Worm (Caenorhabditis elegans) whole organism, mixed stage, embryonic: ENCODE results near the gene H35B03.1.

ENCODE experiments used
- bed-3 ChIP-seq: fragments of 200-800 bp; sonication (Bioruptor generic); optimal IDR thresholded peaks from 3 replicates; lab custom pipeline; 2018; ENCODE audit warnings: mild to moderate bottlenecking, missing genetic modification characterization, moderate library complexity, missing compliant biosample characterization
- blmp-1 ChIP-seq: fragments of 150-350 bp; optimal IDR thresholded peaks from 2 replicates; lab custom pipeline; 2014; ENCODE audit warnings: missing biosample characterization, missing genetic modification characterization
- ceh-39 ChIP-seq: fragments of 150-350 bp; optimal IDR thresholded peaks from 2 replicates; lab custom pipeline; 2014; ENCODE audit warnings: missing biosample characterization, missing genetic modification characterization
- ceh-43 ChIP-seq: fragments of 200-800 bp; sonication (Bioruptor generic); optimal IDR thresholded peaks from 2 replicates; lab custom pipeline; 2018; ENCODE audit warnings: mild to moderate bottlenecking, missing genetic modification characterization, moderate library complexity, missing compliant biosample characterization
- ceh-83 ChIP-seq: fragments of 200-800 bp; sonication (Bioruptor generic); optimal IDR thresholded peaks from 2 replicates; lab custom pipeline; 2018; ENCODE audit warnings: mild to moderate bottlenecking, missing genetic modification characterization, missing compliant biosample characterization
- cnd-1 ChIP-seq: fragments of 200-800 bp; sonication (Bioruptor generic); optimal IDR thresholded peaks from 2 replicates; lab custom pipeline; 2018; ENCODE audit warnings: mild to moderate bottlenecking, missing genetic modification characterization, missing compliant biosample characterization
- drap-1 ChIP-seq: fragments of 200-800 bp; sonication (Bioruptor generic); optimal IDR thresholded peaks from 3 replicates; lab custom pipeline; 2018; ENCODE audit warnings: mild to moderate bottlenecking, missing genetic modification characterization, missing compliant biosample characterization
- elt-1 ChIP-seq: sonication (generic microtip); optimal IDR thresholded peaks from 2 replicates; lab custom pipeline; 2017; ENCODE audit warnings: missing genetic modification characterization, mild to moderate bottlenecking, missing compliant biosample characterization, antibody characterized with exemption, moderate library complexity, borderline replicate concordance; ENCODE audit not compliant: insufficient read depth
- elt-3 ChIP-seq: fragments of 150-350 bp; optimal IDR thresholded peaks from 2 replicates; lab custom pipeline; 2014; ENCODE audit warnings: missing biosample characterization, missing genetic modification characterization
- flh-1 ChIP-seq: fragments of 200-800 bp; sonication (Bioruptor generic); optimal IDR thresholded peaks from 2 replicates; lab custom pipeline; 2018; ENCODE audit warnings: mild to moderate bottlenecking, missing genetic modification characterization, moderate library complexity, missing compliant biosample characterization
- ham-2 ChIP-seq: fragments of 200-800 bp; sonication (Bioruptor generic); optimal IDR thresholded peaks from 2 replicates; lab custom pipeline; 2018; ENCODE audit warnings: mild to moderate bottlenecking, missing genetic modification characterization, missing compliant biosample characterization
- hlh-1 ChIP-seq: fragments of 150-350 bp; optimal IDR thresholded peaks from 2 replicates; lab custom pipeline; 2014; ENCODE audit warnings: missing biosample characterization, missing genetic modification reagents, missing genetic modification characterization
- lin-13 ChIP-seq: fragments of 150-350 bp; optimal IDR thresholded peaks from 2 replicates; lab custom pipeline; 2014; ENCODE audit warnings: missing biosample characterization, missing genetic modification characterization
- lin-32 ChIP-seq: fragments of 200-800 bp; sonication (Bioruptor generic); optimal IDR thresholded peaks from 2 replicates; lab custom pipeline; 2018; ENCODE audit warnings: mild to moderate bottlenecking, missing genetic modification characterization, missing compliant biosample characterization
- mab-5 ChIP-seq: fragments of 150-350 bp; optimal IDR thresholded peaks from 2 replicates; lab custom pipeline; 2014; ENCODE audit warnings: missing biosample characterization, missing genetic modification characterization
- mls-2 ChIP-seq: sonication (generic microtip); optimal IDR thresholded peaks from 2 replicates; lab custom pipeline; 2016; ENCODE audit warnings: mild to moderate bottlenecking, missing genetic modification characterization, moderate library complexity, missing compliant biosample characterization
- nhr-12 ChIP-seq: fragments of 150-350 bp; optimal IDR thresholded peaks from 2 replicates; lab custom pipeline; 2014; ENCODE audit warnings: missing biosample characterization, missing genetic modification characterization
- nhr-2 ChIP-seq: fragments of 150-350 bp; optimal IDR thresholded peaks from 2 replicates; lab custom pipeline; 2014; ENCODE audit warnings: missing biosample characterization, missing genetic modification characterization
- nhr-237 ChIP-seq: fragments of 150-350 bp; optimal IDR thresholded peaks from 2 replicates; lab custom pipeline; 2014; ENCODE audit warnings: missing biosample characterization, missing genetic modification characterization
- nhr-28 ChIP-seq: fragments of 150-350 bp; optimal IDR thresholded peaks from 2 replicates; lab custom pipeline; 2014; ENCODE audit warnings: missing biosample characterization, missing genetic modification characterization
- pha-4 ChIP-seq: fragments of 150-350 bp; optimal IDR thresholded peaks from 2 replicates; lab custom pipeline; 2018; ENCODE audit warnings: missing biosample characterization, missing genetic modification reagents, missing genetic modification characterization
- sem-2 ChIP-seq: fragments of 200-800 bp; sonication (Bioruptor generic); optimal IDR thresholded peaks from 2 replicates; lab custom pipeline; 2018; ENCODE audit warnings: mild to moderate bottlenecking, missing genetic modification characterization, missing compliant biosample characterization
- snpc-4 ChIP-seq: fragments of 150-350 bp; optimal IDR thresholded peaks from 2 replicates; lab custom pipeline; 2014; ENCODE audit warnings: missing biosample characterization, missing genetic modification characterization
- sptf-1 ChIP-seq: sonication (generic microtip); optimal IDR thresholded peaks from 2 replicates; lab custom pipeline; 2017; ENCODE audit warnings: mild to moderate bottlenecking, missing genetic modification characterization, moderate library complexity, missing compliant biosample characterization
- unc-39 ChIP-seq: fragments of 150-350 bp; optimal IDR thresholded peaks from 2 replicates; lab custom pipeline; 2014; ENCODE audit warnings: missing biosample characterization, missing genetic modification characterization
- unc-62 ChIP-seq: fragments of 150-350 bp; optimal IDR thresholded peaks from 2 replicates; lab custom pipeline; 2014; ENCODE audit warnings: missing biosample characterization, missing genetic modification reagents, missing genetic modification characterization
- zip-8 ChIP-seq: fragments of 150-350 bp; optimal IDR thresholded peaks from 2 replicates; lab custom pipeline; 2014; ENCODE audit warnings: missing biosample characterization, missing genetic modification characterization
- ztf-11 ChIP-seq: fragments of 150-350 bp; optimal IDR thresholded peaks from 2 replicates; lab custom pipeline; 2014; ENCODE audit warnings: missing biosample characterization, missing genetic modification characterization

H35B03.1 gene

DNA sequence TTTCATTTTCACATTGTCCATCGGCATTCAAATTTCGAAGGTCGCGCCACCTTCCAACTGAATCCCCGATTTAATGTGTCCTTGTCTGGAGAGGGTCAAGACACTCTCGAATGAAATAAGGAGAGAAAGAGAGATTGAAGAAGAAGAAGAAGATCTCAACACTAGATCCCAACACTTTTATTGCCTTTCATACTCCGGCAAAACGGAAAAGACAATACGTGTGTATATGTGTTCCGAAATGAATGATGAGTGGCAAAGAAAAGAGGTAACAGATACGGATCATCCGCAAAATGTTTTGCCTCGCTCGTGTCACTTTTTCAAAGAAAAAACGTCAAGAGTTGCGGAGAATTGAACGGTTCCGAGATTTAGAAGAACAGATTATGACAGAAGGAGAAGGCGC, 25.0 kb upstream of the H35B03.1 start:
- TF ChIP-seq elt-1 (tag; lab: Kevin White, UChicago): peak; percentile 67
- no peak for TF ChIP-seq zip-8 (tag; lab: Kevin White, UChicago)
- peak; percentile 82 for TF ChIP-seq unc-62
- peak; percentile 16 for TF ChIP-seq ham-2 (GFP tag; lab: Kevin White, UChicago)
- peak; percentile 63 for TF ChIP-seq blmp-1 (tag; lab: Kevin White, UChicago)

DNA sequence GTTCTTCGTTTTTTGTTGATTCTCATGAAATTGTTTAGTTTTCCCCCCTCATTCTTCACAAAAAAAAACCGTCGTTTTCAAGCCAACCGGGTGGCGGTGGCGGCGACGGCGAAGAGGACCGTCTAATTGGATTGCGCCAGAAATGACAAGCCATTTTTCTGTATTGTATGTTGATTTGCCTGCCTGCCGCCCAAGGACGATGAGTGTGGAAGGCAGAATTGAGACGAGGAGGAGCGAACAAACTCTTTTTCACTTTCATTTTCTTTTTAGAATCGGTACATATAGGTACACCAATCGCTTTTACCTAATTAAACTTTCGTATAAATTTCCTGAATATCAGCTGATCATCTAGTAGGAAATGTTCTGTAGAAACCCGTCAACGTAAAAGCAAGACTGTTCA, 23.8 kb upstream of the H35B03.1 start:
- TF ChIP-seq ceh-39 (tag; lab: Kevin White, UChicago) (no peak), ham-2 (GFP tag; lab: Kevin White, UChicago) (peak; percentile 1)

DNA sequence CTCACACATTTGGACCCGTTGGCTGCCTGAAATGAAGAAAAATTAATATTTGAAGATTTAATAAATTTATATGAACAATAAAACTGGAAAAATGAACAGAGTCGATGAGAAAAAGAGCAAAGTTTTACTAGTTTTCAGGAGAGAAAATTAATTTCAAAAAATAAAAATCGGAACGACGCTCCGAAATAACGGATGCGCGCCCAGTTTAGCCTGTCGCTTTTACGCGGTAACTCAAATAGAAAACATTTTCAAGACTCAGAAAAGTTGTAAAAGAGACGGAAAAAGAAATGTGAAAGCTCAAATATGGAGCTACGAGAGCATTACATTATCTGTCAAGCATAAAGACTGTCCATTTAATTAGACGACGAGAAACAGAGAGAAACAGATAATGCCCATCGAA, 22.0 kb upstream of the H35B03.1 start, which contains the start of the genes C55C3.73 and perm-5:
Gene C55C3.73 (minus strand): TSS at position 9 of the 400 bp plus-strand sequence.
Gene perm-5 (minus strand): TSS at position 26 of the 400 bp plus-strand sequence.
- TF ChIP-seq ceh-39 (tag; lab: Kevin White, UChicago) (no peak), sptf-1 (no peak), nhr-237 (tag; lab: Kevin White, UChicago) (no peak), zip-8 (tag; lab: Kevin White, UChicago) (no peak), ceh-83 (GFP tag; lab: Kevin White, UChicago) (no peak), ham-2 (GFP tag; lab: Kevin White, UChicago) (no peak), nhr-28 (no peak), sem-2 (GFP tag; lab: Kevin White, UChicago) (no peak)
- TF ChIP-seq, all 35 proteins: peak for 0

DNA sequence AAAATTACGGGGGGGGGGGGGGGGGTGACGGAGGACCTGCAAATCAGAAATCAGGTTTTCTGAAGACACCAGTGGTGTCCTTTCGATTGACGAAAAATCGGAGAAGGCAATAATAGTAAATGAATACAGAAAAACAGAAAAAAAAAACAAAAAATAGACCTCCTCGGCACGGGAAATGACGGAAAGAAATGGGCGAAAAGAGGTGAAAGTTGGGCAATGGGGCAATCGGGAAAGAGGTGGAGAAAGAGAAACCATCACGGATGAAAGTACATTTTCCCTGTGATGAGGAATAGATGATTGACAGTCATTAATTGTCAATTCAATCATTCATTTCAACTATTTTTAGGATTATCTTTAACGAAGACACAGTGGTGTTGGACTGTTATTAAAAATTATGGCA, 21.5 kb upstream of the H35B03.1 start:
- no peak for TF ChIP-seq ztf-11
- TF ChIP-seq pha-4 (tag; lab: Kevin White, UChicago): no peak
- TF ChIP-seq blmp-1 (tag; lab: Kevin White, UChicago): peak; percentile 67
- no peak for TF ChIP-seq nhr-12 (tag; lab: Kevin White, UChicago)
- TF ChIP-seq nhr-2: no peak

DNA sequence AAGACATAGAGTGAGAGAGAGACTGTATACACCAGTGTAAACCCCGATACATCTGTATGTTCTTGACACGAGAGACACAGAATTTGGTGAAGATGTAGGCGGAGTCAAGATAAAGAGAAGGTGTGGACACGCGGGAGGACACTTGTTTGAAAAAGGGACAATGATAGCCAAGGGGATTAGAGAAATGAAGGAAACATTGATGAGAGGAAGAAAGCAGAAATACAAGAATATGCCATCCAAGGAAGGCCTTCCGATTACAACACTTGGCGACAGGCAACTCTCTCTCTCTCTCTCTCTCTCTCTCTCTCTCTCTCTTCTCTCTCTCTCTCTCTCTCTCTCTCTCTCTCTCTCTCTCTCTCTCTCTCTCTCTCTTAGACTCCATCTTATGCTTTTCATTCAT, 18.8 kb upstream of the H35B03.1 start:
- TF ChIP-seq elt-1 (tag; lab: Kevin White, UChicago) (peak; percentile 15), unc-39 (tag; lab: Kevin White, UChicago) (no peak)

DNA sequence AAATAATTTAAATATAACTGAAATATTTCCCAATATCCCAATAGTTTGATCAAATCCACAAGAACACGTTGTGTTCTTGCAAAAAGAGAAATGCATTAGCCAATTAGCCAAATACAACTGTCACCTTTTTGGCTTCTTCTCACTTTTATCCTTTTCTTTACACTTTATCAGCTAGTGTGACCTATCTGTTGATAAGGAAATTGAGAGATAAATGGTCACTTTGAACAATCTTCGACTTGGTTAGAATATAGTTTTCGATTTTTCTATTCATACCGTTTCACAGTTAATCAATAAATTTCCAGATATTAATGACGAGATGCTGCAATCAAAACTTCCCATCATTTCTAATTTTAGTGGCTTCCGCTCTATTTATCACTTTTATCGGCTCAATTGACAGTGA, 16.6 kb upstream of the H35B03.1 start, which contains the start of gene C55C3.1:
Gene C55C3.1 (plus strand): TSS at position 301 of the 400 bp plus-strand sequence.
- no peak for TF ChIP-seq cnd-1 (tag; lab: Kevin White, UChicago)
- TF ChIP-seq flh-1 (GFP tag; lab: Kevin White, UChicago): no peak
- no peak for TF ChIP-seq unc-39 (tag; lab: Kevin White, UChicago)
- no peak for TF ChIP-seq nhr-28
- no peak for TF ChIP-seq ceh-39 (tag; lab: Kevin White, UChicago)
- TF ChIP-seq mab-5 (tag; lab: Kevin White, UChicago): no peak
- no peak for TF ChIP-seq ham-2 (GFP tag; lab: Kevin White, UChicago)
- TF ChIP-seq lin-13: no peak
- no peak for TF ChIP-seq sptf-1
- TF ChIP-seq nhr-12 (tag; lab: Kevin White, UChicago): no peak
- TF ChIP-seq drap-1 (GFP tag; lab: Kevin White, UChicago): no peak
- no peak for TF ChIP-seq bed-3 (GFP tag; lab: Kevin White, UChicago)
- no peak for TF ChIP-seq snpc-4
- no peak for TF ChIP-seq unc-62
- no peak for TF ChIP-seq lin-32
- TF ChIP-seq nhr-2: no peak

DNA sequence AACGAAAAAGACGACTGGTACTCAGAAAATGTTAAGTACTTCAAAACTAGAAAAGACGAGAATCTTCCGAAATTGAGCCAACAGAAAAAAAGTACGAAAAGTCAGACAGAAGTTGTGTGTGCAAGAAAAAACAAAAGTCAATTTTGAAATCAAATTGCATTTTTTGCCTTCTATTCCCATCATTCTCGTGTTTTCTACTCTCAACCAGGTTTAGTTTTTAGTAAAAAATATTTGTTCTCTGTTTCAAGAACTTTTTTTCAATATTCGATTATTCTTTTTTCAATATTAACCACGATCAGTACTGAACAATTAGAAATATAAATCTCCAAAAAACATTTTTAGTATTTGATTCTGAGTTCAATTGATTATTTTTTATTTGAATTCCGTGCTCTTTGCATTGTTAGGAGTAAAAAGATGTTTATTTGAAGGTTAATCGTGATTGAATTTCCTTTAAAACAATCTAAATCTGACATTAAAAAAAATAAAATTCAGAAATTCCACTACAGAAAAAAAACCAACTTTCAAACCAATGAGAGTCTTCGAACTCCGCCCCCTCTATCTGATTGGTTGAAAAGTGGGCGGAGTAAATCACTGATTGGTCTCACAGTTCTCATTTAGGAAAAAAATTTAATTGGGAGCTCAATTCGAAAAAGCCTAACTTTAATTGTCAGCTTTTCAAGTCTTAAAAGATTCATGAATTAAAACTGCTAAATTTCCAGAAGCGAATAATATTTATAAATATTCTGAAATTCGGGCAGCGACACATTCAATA, 9.9 kb upstream of the H35B03.1 start:
- TF ChIP-seq lin-13 (no peak), nhr-28 (no peak), mls-2 (tag; lab: Kevin White, UChicago) (no peak), ham-2 (GFP tag; lab: Kevin White, UChicago) (no peak), elt-3 (tag; lab: Kevin White, UChicago) (no peak), sem-2 (GFP tag; lab: Kevin White, UChicago) (no peak), unc-62 (no peak), mab-5 (tag; lab: Kevin White, UChicago) (no peak), ceh-43 (GFP tag; lab: Kevin White, UChicago) (no peak), hlh-1 (tag; lab: Kevin White, UChicago) (no peak), blmp-1 (tag; lab: Kevin White, UChicago) (no peak), bed-3 (GFP tag; lab: Kevin White, UChicago) (no peak)
- TF ChIP-seq, all 35 proteins: peak for 0
